Fruit fly (Drosophila melanogaster): Measurements from ENCODE around the gene t.
A peak's percentile ranks its signal among the peaks of the same experiment; 100 is the strongest.

t gene

DNA sequence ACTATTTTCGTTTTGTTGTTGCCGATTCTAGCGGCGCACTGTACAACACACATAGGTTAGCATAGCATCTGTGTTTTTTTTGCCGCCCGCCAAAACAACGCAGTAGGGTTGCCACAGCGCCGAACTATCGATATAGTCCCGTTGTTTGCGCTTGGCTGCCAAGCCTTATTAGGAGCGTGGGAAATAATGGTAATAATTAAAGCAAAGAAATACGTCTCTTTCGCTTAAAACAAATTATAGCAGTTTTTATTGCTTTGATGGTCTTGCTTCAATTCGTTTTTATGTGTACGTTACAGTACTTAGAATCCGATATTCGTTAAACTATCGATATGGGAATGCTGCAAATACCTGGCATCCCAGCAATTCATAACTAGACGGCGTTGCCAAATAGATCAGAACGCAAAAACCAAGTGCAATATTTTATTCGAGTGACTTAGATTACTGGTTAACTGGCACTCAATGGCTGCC is 20.4 kb upstream of the t start, which contains the start of the genes mxc and Larp7:
TSS of gene mxc (minus strand) at position 51 of the 468 bp plus-strand sequence.
TSS of gene Larp7 (plus strand) at position 401 of the 468 bp plus-strand sequence.
- no peak for TF ChIP-seq pan (optimal IDR thresholded peaks at IDR 0.05)
- no peak for TF ChIP-seq usp (GFP tag; optimal IDR thresholded peaks at IDR 0.05)
- TF ChIP-seq psq (optimal IDR thresholded peaks at IDR 0.05) = no peak
- TF ChIP-seq EcR (GFP tag; optimal IDR thresholded peaks at IDR 0.05) = no peak
- no peak for TF ChIP-seq CG8478 (optimal IDR thresholded peaks at IDR 0.05)
- TF ChIP-seq Dll (optimal IDR thresholded peaks at IDR 0.05) = no peak

DNA sequence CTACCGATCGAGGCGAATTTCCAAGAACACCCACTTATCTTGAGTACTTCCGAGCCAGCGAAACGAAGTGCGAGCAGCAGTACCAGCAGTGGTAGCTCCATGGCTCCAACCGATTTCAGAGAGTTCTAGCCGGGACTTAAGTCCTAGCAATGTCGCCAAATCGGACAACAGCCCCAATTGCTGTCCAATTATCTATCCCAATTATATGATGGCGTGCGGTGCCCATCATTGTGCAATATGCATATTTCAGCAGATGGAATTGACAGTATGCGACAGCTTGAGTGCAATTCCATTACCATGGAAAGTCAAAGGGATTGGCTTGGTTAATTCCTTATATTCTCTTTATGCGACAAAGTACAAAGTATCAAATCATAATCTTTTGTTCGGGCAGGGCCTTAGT is 13.4 kb upstream of the t start, which contains the start of gene Ir8a:
TSS of gene Ir8a (minus strand) at position 101 of the 400 bp plus-strand sequence.
- TF ChIP-seq Dll (optimal IDR thresholded peaks at IDR 0.05) = no peak
- no peak for TF ChIP-seq CG8478 (optimal IDR thresholded peaks at IDR 0.05)
- no peak for TF ChIP-seq EcR (GFP tag; optimal IDR thresholded peaks at IDR 0.05)
- TF ChIP-seq usp (GFP tag; optimal IDR thresholded peaks at IDR 0.05) = no peak
- TF ChIP-seq pan (optimal IDR thresholded peaks at IDR 0.05) = no peak
- TF ChIP-seq psq (optimal IDR thresholded peaks at IDR 0.05) = no peak

- no peak for TF ChIP-seq Dll (optimal IDR thresholded peaks at IDR 0.05)
- TF ChIP-seq EcR (GFP tag; optimal IDR thresholded peaks at IDR 0.05) = no peak
- no peak for TF ChIP-seq usp (GFP tag; optimal IDR thresholded peaks at IDR 0.05)
- no peak for TF ChIP-seq pan (optimal IDR thresholded peaks at IDR 0.05)
- no peak for TF ChIP-seq psq (optimal IDR thresholded peaks at IDR 0.05)
- no peak for TF ChIP-seq CG8478 (optimal IDR thresholded peaks at IDR 0.05)
Measured at dm6 chrX:9232199-9232598, 9.1 kb upstream of the t start, which contains the start of gene CG12121. TSS of gene CG12121 (minus strand) at chrX:9232378.

- TF ChIP-seq EcR (GFP tag; optimal IDR thresholded peaks at IDR 0.05) (no peak), pan (optimal IDR thresholded peaks at IDR 0.05) (no peak), Dll (optimal IDR thresholded peaks at IDR 0.05) (no peak), CG8478 (optimal IDR thresholded peaks at IDR 0.05) (no peak), psq (optimal IDR thresholded peaks at IDR 0.05) (no peak), usp (GFP tag; optimal IDR thresholded peaks at IDR 0.05) (no peak)
Measured at dm6 chrX:9226837-9227236, 3.8 kb upstream of the t start, which contains the start of gene Gr8a. TSS of gene Gr8a (plus strand) at chrX:9227137.

DNA sequence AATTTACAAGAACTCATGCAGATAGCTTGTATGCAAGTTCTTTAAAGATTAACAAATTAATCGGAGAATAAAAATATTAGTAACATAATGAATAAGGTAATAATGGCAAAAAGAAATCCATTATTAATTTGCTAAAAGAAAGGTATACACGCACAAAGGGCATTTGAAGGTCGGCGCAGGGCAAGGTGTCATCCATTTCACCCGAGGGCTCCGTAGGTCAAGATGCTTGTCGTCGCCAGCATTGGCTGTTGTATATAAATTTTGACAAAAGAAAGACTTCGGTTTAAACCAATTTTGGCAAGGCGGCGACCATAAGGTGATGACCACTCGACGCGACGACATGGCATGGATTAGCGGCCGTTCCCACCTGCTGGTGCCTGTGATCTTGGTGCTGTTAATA is 2.1 kb upstream of the t start, which contains the start of gene CG15370:
TSS of gene CG15370 (plus strand) at position 301 of the 400 bp plus-strand sequence.
- TF ChIP-seq psq (optimal IDR thresholded peaks at IDR 0.05) = no peak
- no peak for TF ChIP-seq CG8478 (optimal IDR thresholded peaks at IDR 0.05)
- no peak for TF ChIP-seq EcR (GFP tag; optimal IDR thresholded peaks at IDR 0.05)
- TF ChIP-seq Dll (optimal IDR thresholded peaks at IDR 0.05) = no peak
- TF ChIP-seq pan (optimal IDR thresholded peaks at IDR 0.05) = no peak

dm6 chrX:9224423-9224822 is 1.4 kb upstream of the t start:
- TF ChIP-seq usp (GFP tag; optimal IDR thresholded peaks at IDR 0.05) (no peak), psq (optimal IDR thresholded peaks at IDR 0.05) (no peak), Dll (optimal IDR thresholded peaks at IDR 0.05) (no peak), EcR (GFP tag; optimal IDR thresholded peaks at IDR 0.05) (no peak), pan (optimal IDR thresholded peaks at IDR 0.05) (no peak), CG8478 (optimal IDR thresholded peaks at IDR 0.05) (no peak)

DNA sequence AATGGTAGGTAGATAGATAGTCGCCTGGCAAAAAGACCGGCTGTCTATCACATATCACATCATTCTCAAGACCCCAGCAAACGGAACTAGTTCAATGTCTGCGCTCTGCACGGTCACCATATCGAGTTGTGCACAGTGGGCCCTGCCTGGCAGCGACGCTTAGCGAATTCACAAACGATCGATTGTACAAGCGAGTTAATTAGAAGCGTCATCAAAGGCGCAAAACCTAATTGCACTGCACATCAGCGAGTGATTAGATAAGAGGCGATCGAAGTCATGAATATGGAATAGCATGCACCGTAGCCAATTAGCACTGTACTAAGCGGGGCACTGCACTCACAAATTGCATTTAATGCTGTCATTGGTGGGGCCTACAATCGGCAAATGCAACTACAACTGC is 2.6 kb downstream of the t start:
- TF ChIP-seq CG8478 (optimal IDR thresholded peaks at IDR 0.05) (no peak), EcR (GFP tag; optimal IDR thresholded peaks at IDR 0.05) (peak in 1 of 2 experiments; percentile 48), usp (GFP tag; optimal IDR thresholded peaks at IDR 0.05) (no peak)

DNA sequence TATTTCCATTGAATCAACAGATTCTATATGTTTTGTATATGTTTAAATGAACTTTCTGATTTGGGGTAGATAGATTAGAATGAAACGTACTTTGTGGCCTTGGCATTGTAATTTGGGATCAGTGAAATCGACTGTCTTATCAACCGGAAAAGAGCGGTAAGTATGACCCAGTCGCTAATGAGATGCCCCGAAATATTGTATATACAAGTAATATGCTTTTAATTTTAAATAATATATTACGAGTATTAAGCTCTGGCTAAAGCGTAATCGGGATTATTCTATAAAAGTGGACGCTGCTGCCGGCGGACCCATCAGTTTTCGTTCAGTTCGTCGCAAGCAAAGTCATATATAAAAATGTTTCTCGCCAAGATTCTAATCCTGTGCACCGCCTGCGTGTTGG is 6.5 kb downstream of the t start, which contains the start of gene CG15369:
TSS of gene CG15369 (plus strand) at position 301 of the 400 bp plus-strand sequence.
- TF ChIP-seq CG8478 (optimal IDR thresholded peaks at IDR 0.05) (no peak), psq (optimal IDR thresholded peaks at IDR 0.05) (no peak), Dll (optimal IDR thresholded peaks at IDR 0.05) (no peak), usp (GFP tag; optimal IDR thresholded peaks at IDR 0.05) (no peak), pan (optimal IDR thresholded peaks at IDR 0.05) (no peak), EcR (GFP tag; optimal IDR thresholded peaks at IDR 0.05) (no peak)

- TF ChIP-seq EcR (GFP tag; optimal IDR thresholded peaks at IDR 0.05) = no peak
Measured at dm6 chrX:9215485-9215884, 7.6 kb downstream of the t start, which contains the start of gene CG15368. TSS of gene CG15368 (plus strand) at chrX:9215785.

- TF ChIP-seq CG8478 (optimal IDR thresholded peaks at IDR 0.05) = no peak
- no peak for TF ChIP-seq EcR (GFP tag; optimal IDR thresholded peaks at IDR 0.05)
- TF ChIP-seq pan (optimal IDR thresholded peaks at IDR 0.05) = no peak
Measured at dm6 chrX:9214576-9214975, 8.5 kb downstream of the t start, which contains the start of gene Obp8a. TSS of gene Obp8a (plus strand) at chrX:9214876.

- TF ChIP-seq EcR (GFP tag; optimal IDR thresholded peaks at IDR 0.05) (no peak), psq (optimal IDR thresholded peaks at IDR 0.05) (no peak), CG8478 (optimal IDR thresholded peaks at IDR 0.05) (no peak), pan (optimal IDR thresholded peaks at IDR 0.05) (no peak), usp (GFP tag; optimal IDR thresholded peaks at IDR 0.05) (no peak), Dll (optimal IDR thresholded peaks at IDR 0.05) (no peak)
Measured at dm6 chrX:9210787-9211186, 12.3 kb downstream of the t start, which contains the start of gene SmydA-9. TSS of gene SmydA-9 (minus strand) at chrX:9210887.

dm6 chrX:9201866-9202681 is 21.0 kb downstream of the t start:
- no peak for TF ChIP-seq psq (optimal IDR thresholded peaks at IDR 0.05)
- TF ChIP-seq Dll (optimal IDR thresholded peaks at IDR 0.05) = no peak
- TF ChIP-seq CG8478 (optimal IDR thresholded peaks at IDR 0.05) = no peak
- no peak for TF ChIP-seq EcR (GFP tag; optimal IDR thresholded peaks at IDR 0.05)
- no peak for TF ChIP-seq usp (GFP tag; optimal IDR thresholded peaks at IDR 0.05)
- no peak for TF ChIP-seq pan (optimal IDR thresholded peaks at IDR 0.05)
